Worm (Caenorhabditis elegans) whole organism, L2 larva: Measurements from ENCODE around the gene hach-1.

ENCODE experiments used
- C34F6.9 ChIP-seq: fragments of 150-350 bp; optimal IDR thresholded peaks from 2 replicates; lab custom pipeline; 2014; ENCODE audit warnings: missing biosample characterization, missing genetic modification characterization
- R02D3.7 ChIP-seq: fragments of 150-350 bp; optimal IDR thresholded peaks from 2 replicates; lab custom pipeline; 2014; ENCODE audit warnings: missing biosample characterization, missing genetic modification characterization
- Y55F3AM.14 ChIP-seq: fragments of 200-800 bp; sonication (Bioruptor generic); optimal IDR thresholded peaks from 2 replicates; lab custom pipeline; 2018; ENCODE audit warnings: mild to moderate bottlenecking, missing genetic modification characterization, missing compliant biosample characterization
- ZK546.5 ChIP-seq: sonication (generic microtip); optimal IDR thresholded peaks from 2 replicates; lab custom pipeline; 2017; ENCODE audit warnings: missing biosample characterization, missing genetic modification characterization
- ama-1 ChIP-seq: fragments of 150-350 bp; optimal IDR thresholded peaks from 2 replicates; lab custom pipeline; 2018; ENCODE audit warnings: inconsistent platforms
- ceh-82 ChIP-seq: fragments of 150-350 bp; optimal IDR thresholded peaks from 2 replicates; lab custom pipeline; 2014; ENCODE audit warnings: missing biosample characterization, missing genetic modification characterization
- dmd-4 ChIP-seq: sonication (generic microtip); optimal IDR thresholded peaks from 2 replicates; lab custom pipeline; 2017; ENCODE audit warnings: missing biosample characterization, missing genetic modification characterization
- egl-27 ChIP-seq: sonication (generic microtip); optimal IDR thresholded peaks from 3 replicates; lab custom pipeline; 2017; ENCODE audit warnings: missing biosample characterization, missing genetic modification reagents, missing genetic modification characterization
- elt-1 ChIP-seq: fragments of 150-350 bp; optimal IDR thresholded peaks from 2 replicates; lab custom pipeline; 2014; ENCODE audit warnings: missing biosample characterization, missing genetic modification characterization
- fos-1 ChIP-seq: fragments of 150-350 bp; optimal IDR thresholded peaks from 2 replicates; lab custom pipeline; 2014; ENCODE audit warnings: missing biosample characterization, missing genetic modification characterization
- gmeb-1 ChIP-seq: fragments of 150-350 bp; optimal IDR thresholded peaks from 2 replicates; lab custom pipeline; 2014; ENCODE audit warnings: missing biosample characterization, missing genetic modification characterization
- lin-11 ChIP-seq: fragments of 150-350 bp; sonication (generic microtip); optimal IDR thresholded peaks from 2 replicates; lab custom pipeline; 2014; ENCODE audit warnings: missing biosample characterization, missing genetic modification characterization, inconsistent platforms, mixed read lengths
- lin-13 ChIP-seq: fragments of 150-350 bp; optimal IDR thresholded peaks from 2 replicates; lab custom pipeline; 2014; ENCODE audit warnings: missing biosample characterization, missing genetic modification reagents, missing genetic modification characterization
- lin-39 ChIP-seq: fragments of 150-350 bp; optimal IDR thresholded peaks from 2 replicates; lab custom pipeline; 2014; ENCODE audit warnings: missing biosample characterization, missing genetic modification reagents, missing genetic modification characterization
- lsy-2 ChIP-seq, 2 experiments: fragments of 150-350 bp in 1 of 2; sonication (generic microtip) in 1 of 2; optimal IDR thresholded peaks; 2 replicates each; lab custom pipeline; 2014 to 2017; ENCODE audit warnings: missing biosample characterization in 2 of 2, missing genetic modification characterization in 2 of 2
- mab-5 ChIP-seq: fragments of 150-350 bp; optimal IDR thresholded peaks from 2 replicates; lab custom pipeline; 2014; ENCODE audit warnings: missing biosample characterization, missing genetic modification characterization
- mbf-1 ChIP-seq: sonication (generic microtip); optimal IDR thresholded peaks from 2 replicates; lab custom pipeline; 2017; ENCODE audit warnings: missing biosample characterization, missing genetic modification characterization
- mdl-1 ChIP-seq, 2 experiments: fragments of 150-350 bp in 1 of 2; sonication (generic microtip) in 1 of 2; optimal IDR thresholded peaks; 2 replicates each; lab custom pipeline; 2017; ENCODE audit warnings: missing biosample characterization in 2 of 2, missing genetic modification characterization in 2 of 2
- nhr-12 ChIP-seq: fragments of 150-350 bp; optimal IDR thresholded peaks from 2 replicates; lab custom pipeline; 2014; ENCODE audit warnings: missing biosample characterization, missing genetic modification characterization
- nhr-129 ChIP-seq: fragments of 150-350 bp; optimal IDR thresholded peaks from 2 replicates; lab custom pipeline; 2014; ENCODE audit warnings: missing biosample characterization, missing genetic modification characterization
- nhr-21 ChIP-seq: fragments of 150-350 bp; optimal IDR thresholded peaks from 2 replicates; lab custom pipeline; 2014; ENCODE audit warnings: missing biosample characterization, missing genetic modification characterization
- nhr-25 ChIP-seq: fragments of 150-350 bp; sonication (generic microtip); optimal IDR thresholded peaks from 3 replicates; lab custom pipeline; 2014; ENCODE audit warnings: missing biosample characterization, missing genetic modification characterization
- peb-1 ChIP-seq: fragments of 150-350 bp; optimal IDR thresholded peaks from 2 replicates; lab custom pipeline; 2014; ENCODE audit warnings: missing biosample characterization, missing genetic modification characterization
- sem-4 ChIP-seq: fragments of 150-350 bp; optimal IDR thresholded peaks from 2 replicates; lab custom pipeline; 2014; ENCODE audit warnings: missing biosample characterization, missing genetic modification reagents, missing genetic modification characterization
- skn-1 ChIP-seq: sonication (generic microtip); optimal IDR thresholded peaks from 2 replicates; lab custom pipeline; 2017; ENCODE audit warnings: missing biosample characterization, missing genetic modification characterization
- sma-3 ChIP-seq: sonication (generic microtip); optimal IDR thresholded peaks from 2 replicates; lab custom pipeline; 2016; ENCODE audit warnings: missing genetic modification reagents, missing genetic modification characterization, missing compliant biosample characterization
- sma-9 ChIP-seq, 2 experiments: fragments of 150-350 bp in 1 of 2; sonication (generic microtip) in 1 of 2; optimal IDR thresholded peaks; 2 replicates each; lab custom pipeline; 2014 to 2016; ENCODE audit warnings: missing genetic modification characterization in 2 of 2, mild to moderate bottlenecking in 1 of 2, missing biosample characterization in 1 of 2, missing compliant biosample characterization in 1 of 2, missing genetic modification reagents in 1 of 2, moderate library complexity in 1 of 2
- snpc-4 ChIP-seq: fragments of 150-350 bp; optimal IDR thresholded peaks from 2 replicates; lab custom pipeline; 2014; ENCODE audit warnings: missing biosample characterization, missing genetic modification characterization
- unc-39 ChIP-seq: fragments of 150-350 bp; optimal IDR thresholded peaks from 2 replicates; lab custom pipeline; 2014; ENCODE audit warnings: missing biosample characterization, missing genetic modification characterization
- unc-55 ChIP-seq: fragments of 150-350 bp; sonication (generic microtip); optimal IDR thresholded peaks from 3 replicates; lab custom pipeline; 2014; ENCODE audit warnings: missing biosample characterization, missing genetic modification reagents, missing genetic modification characterization
- unc-62 ChIP-seq: fragments of 150-350 bp; optimal IDR thresholded peaks from 2 replicates; lab custom pipeline; 2014; ENCODE audit warnings: missing biosample characterization, missing genetic modification reagents, missing genetic modification characterization
- zag-1 ChIP-seq: fragments of 150-350 bp; optimal IDR thresholded peaks from 2 replicates; lab custom pipeline; 2014; ENCODE audit warnings: missing biosample characterization, missing genetic modification characterization
- ztf-1 ChIP-seq: fragments of 200-800 bp; sonication (Bioruptor generic); conservative IDR thresholded peaks from 2 replicates; pipeline ENCODE4 v1.3.6; 2022; ENCODE audit warnings: missing genetic modification characterization, missing compliant biosample characterization

hach-1 gene

ce11 chrIII:5525973-5526372, 29.3 kb upstream of the hach-1 start, which contains the start of gene dex-1:
Gene dex-1, plus strand, starts transcription at chrIII:5526104.
- no peak for TF ChIP-seq mbf-1 (tag; lab: Kevin White, UChicago)
- no peak for TF ChIP-seq fos-1
- TF ChIP-seq skn-1 (tag; lab: Kevin White, UChicago) = no peak

- no peak for TF ChIP-seq gmeb-1 (tag; lab: Kevin White, UChicago)
- TF ChIP-seq sem-4 = no peak
- TF ChIP-seq mdl-1 (tag; optimal IDR thresholded peaks at IDR 0.05; lab: Kevin White, UChicago) = no peak
- TF ChIP-seq mbf-1 (tag; lab: Kevin White, UChicago) = no peak
- no peak for TF ChIP-seq nhr-12 (tag; lab: Kevin White, UChicago)
- no peak for TF ChIP-seq peb-1 (tag; lab: Kevin White, UChicago)
- no peak for TF ChIP-seq C34F6.9 (tag; lab: Kevin White, UChicago)
- TF ChIP-seq lin-11 (tag; lab: Kevin White, UChicago) = no peak
- no peak for TF ChIP-seq ama-1 (lab: Kevin White, UChicago)
- no peak for TF ChIP-seq ztf-1
- TF ChIP-seq nhr-129 (tag; lab: Kevin White, UChicago) = no peak
- no peak for TF ChIP-seq snpc-4 (tag; lab: Kevin White, UChicago)
Measured at ce11 chrIII:5541777-5542176, 13.5 kb upstream of the hach-1 start.

ce11 chrIII:5543050-5543449, 12.2 kb upstream of the hach-1 start, which contains the start of gene D1044.6:
Gene D1044.6, minus strand, starts transcription at chrIII:5543177.
- TF ChIP-seq ceh-82 (tag; lab: Kevin White, UChicago) = no peak
- TF ChIP-seq nhr-129 (tag; lab: Kevin White, UChicago) = no peak
- no peak for TF ChIP-seq R02D3.7
- TF ChIP-seq unc-62 (GFP tag; lab: Kevin White, UChicago) = no peak
- TF ChIP-seq mab-5 = no peak
- TF ChIP-seq zag-1 (tag; lab: Kevin White, UChicago) = no peak
- TF ChIP-seq egl-27 (tag; lab: Kevin White, UChicago) = no peak
- no peak for TF ChIP-seq sem-4
- TF ChIP-seq nhr-21 (tag; lab: Kevin White, UChicago) = no peak
- no peak for TF ChIP-seq lin-13 (GFP tag; lab: Kevin White, UChicago)
- TF ChIP-seq sma-3 (GFP tag; lab: Kevin White, UChicago) = no peak
- no peak for TF ChIP-seq fos-1
- no peak for TF ChIP-seq lsy-2 (tag; optimal IDR thresholded peaks at IDR 0.05; lab: Kevin White, UChicago)
- no peak for TF ChIP-seq dmd-4 (tag; lab: Kevin White, UChicago)
- no peak for TF ChIP-seq ama-1 (lab: Kevin White, UChicago)
- TF ChIP-seq Y55F3AM.14 = no peak

- TF ChIP-seq nhr-12 (tag; lab: Kevin White, UChicago) (no peak), lin-39 (tag; lab: Kevin White, UChicago) (no peak), nhr-25 (no peak), mbf-1 (tag; lab: Kevin White, UChicago) (no peak), elt-1 (tag; lab: Kevin White, UChicago) (no peak), unc-39 (tag; lab: Kevin White, UChicago) (no peak), snpc-4 (tag; lab: Kevin White, UChicago) (no peak), dmd-4 (tag; lab: Kevin White, UChicago) (no peak), sma-9 (GFP tag; optimal IDR thresholded peaks at IDR 0.05; lab: Kevin White, UChicago) (no peak), sma-9 (tag; optimal IDR thresholded peaks at IDR 0.05; lab: Kevin White, UChicago) (no peak), ZK546.5 (tag; lab: Kevin White, UChicago) (no peak), nhr-21 (tag; lab: Kevin White, UChicago) (no peak)
Measured at ce11 chrIII:5543727-5544345, 11.4 kb upstream of the hach-1 start, which contains the start of gene D1044.1. Gene D1044.1, plus strand, starts transcription at chrIII:5544295.

- TF ChIP-seq lin-13 (GFP tag; lab: Kevin White, UChicago) = no peak
- TF ChIP-seq C34F6.9 (tag; lab: Kevin White, UChicago) = peak; percentile 21
- no peak for TF ChIP-seq unc-55
- TF ChIP-seq nhr-25 = peak; percentile 12
- peak; percentile 30 for TF ChIP-seq nhr-21 (tag; lab: Kevin White, UChicago)
Measured at ce11 chrIII:5546309-5546708, 8.9 kb upstream of the hach-1 start.
